Worm (Caenorhabditis elegans) whole organism, L1 larva: ENCODE results near the gene spat-2.
A peak's percentile ranks its signal among the peaks of the same experiment; 100 is the strongest.

ENCODE experiments used
- C04F5.9 ChIP-seq: sonication (generic microtip); optimal IDR thresholded peaks from 2 replicates; lab custom pipeline; 2016; ENCODE audit warnings: missing genetic modification characterization, missing compliant biosample characterization
- C16A3.4 ChIP-seq: fragments of 150-350 bp; optimal IDR thresholded peaks from 2 replicates; lab custom pipeline; 2014; ENCODE audit warnings: missing biosample characterization, missing genetic modification characterization
- C34B4.2 ChIP-seq: sonication (generic microtip); optimal IDR thresholded peaks from 2 replicates; lab custom pipeline; 2017; ENCODE audit warnings: mild to moderate bottlenecking, missing genetic modification characterization, missing compliant biosample characterization
- F16B12.6 ChIP-seq: fragments of 150-350 bp; optimal IDR thresholded peaks from 2 replicates; lab custom pipeline; 2014; ENCODE audit warnings: missing biosample characterization, missing genetic modification characterization
- Y116A8C.19 ChIP-seq: sonication (generic microtip); optimal IDR thresholded peaks from 2 replicates; lab custom pipeline; 2016; ENCODE audit warnings: missing compliant biosample characterization, missing genetic modification characterization, borderline replicate concordance
- alr-1 ChIP-seq: fragments of 200-800 bp; sonication (Bioruptor generic); optimal IDR thresholded peaks from 2 replicates; lab custom pipeline; 2018; ENCODE audit warnings: borderline replicate concordance, mild to moderate bottlenecking, missing genetic modification characterization, missing compliant biosample characterization
- ama-1 ChIP-seq: fragments of 150-350 bp; optimal IDR thresholded peaks from 2 replicates; lab custom pipeline; 2014
- ceh-63 ChIP-seq: fragments of 200-800 bp; sonication (Bioruptor generic); optimal IDR thresholded peaks from 2 replicates; lab custom pipeline; 2018; ENCODE audit warnings: mild to moderate bottlenecking, missing genetic modification characterization, missing compliant biosample characterization
- ceh-8 ChIP-seq: fragments of 200-800 bp; sonication (Bioruptor generic); optimal IDR thresholded peaks from 2 replicates; lab custom pipeline; 2018; ENCODE audit warnings: mild to moderate bottlenecking, missing genetic modification characterization, moderate library complexity, missing compliant biosample characterization
- ces-1 ChIP-seq: fragments of 150-350 bp; optimal IDR thresholded peaks from 2 replicates; lab custom pipeline; 2014; ENCODE audit warnings: missing biosample characterization, missing genetic modification reagents, missing genetic modification characterization
- dpl-1 ChIP-seq, 3 experiments: fragments of 150-350 bp in 2 of 3; sonication (generic microtip) in 1 of 3; optimal IDR thresholded peaks; 2 replicates each; lab custom pipeline; 2014 to 2017; ENCODE audit warnings: missing biosample characterization in 3 of 3, missing genetic modification characterization in 3 of 3, missing genetic modification reagents in 3 of 3
- dsc-1 ChIP-seq: sonication (generic microtip); optimal IDR thresholded peaks from 2 replicates; lab custom pipeline; 2016; ENCODE audit warnings: mild to moderate bottlenecking, missing genetic modification characterization, missing compliant biosample characterization
- efl-1 ChIP-seq, 4 experiments: fragments of 150-350 bp; optimal IDR thresholded peaks in 3 of 4; peaks in 1 of 4; 1 replicate in 1 of 4; 2 replicates in 3 of 4; lab custom pipeline; 2014; ENCODE audit warnings: missing biosample characterization in 2 of 4, missing genetic modification characterization in 2 of 4, missing genetic modification reagents in 2 of 4
- efl-3 ChIP-seq: fragments of 200-800 bp; sonication (Bioruptor generic); optimal IDR thresholded peaks from 2 replicates; lab custom pipeline; 2018; ENCODE audit warnings: mild to moderate bottlenecking, missing genetic modification characterization, missing compliant biosample characterization
- egl-13 ChIP-seq: sonication (generic microtip); optimal IDR thresholded peaks from 2 replicates; lab custom pipeline; 2016; ENCODE audit warnings: missing genotype, missing genetic modification reagents, missing genetic modification characterization, missing compliant biosample characterization
- elt-2 ChIP-seq: sonication (generic microtip); optimal IDR thresholded peaks from 2 replicates; lab custom pipeline; 2016; ENCODE audit warnings: missing genetic modification characterization, mild to moderate bottlenecking, inconsistent platforms, missing compliant biosample characterization, missing genetic modification reagents
- elt-3 ChIP-seq, 6 experiments: fragments of 150-350 bp in 1 of 6; sonication (generic microtip); optimal IDR thresholded peaks; 2 replicates each; lab custom pipeline; 2017 to 2018; ENCODE audit warnings: missing biosample characterization in 6 of 6, missing genetic modification characterization in 6 of 6, inconsistent platforms in 1 of 6
- ets-5 ChIP-seq: fragments of 200-800 bp; sonication (Bioruptor generic); IDR thresholded peaks from 2 replicates; pipeline ENCODE4 v1.3.6; 2022; ENCODE audit warnings: missing genetic modification characterization, missing compliant biosample characterization
- hlh-17 ChIP-seq: fragments of 200-800 bp; sonication (Bioruptor generic); optimal IDR thresholded peaks from 2 replicates; lab custom pipeline; 2018; ENCODE audit warnings: missing genetic modification characterization, mild to moderate bottlenecking, missing compliant biosample characterization, moderate library complexity, borderline replicate concordance
- hpl-2 ChIP-seq: fragments of 150-350 bp; optimal IDR thresholded peaks from 2 replicates; lab custom pipeline; 2014; ENCODE audit warnings: missing biosample characterization, missing genetic modification reagents, missing genetic modification characterization
- irx-1 ChIP-seq: sonication (generic microtip); optimal IDR thresholded peaks from 2 replicates; lab custom pipeline; 2016; ENCODE audit warnings: missing genetic modification characterization, missing compliant biosample characterization
- isw-1 ChIP-seq: fragments of 200-800 bp; sonication (Bioruptor generic); IDR thresholded peaks from 2 replicates; pipeline ENCODE4 v1.3.6; 2022; ENCODE audit warnings: missing genetic modification characterization, missing compliant biosample characterization
- jun-1 ChIP-seq: fragments of 150-350 bp; optimal IDR thresholded peaks from 2 replicates; lab custom pipeline; 2014; ENCODE audit warnings: missing biosample characterization, missing genetic modification reagents, missing genetic modification characterization
- lin-14 ChIP-seq: fragments of 200-800 bp; sonication (Bioruptor generic); optimal IDR thresholded peaks from 2 replicates; lab custom pipeline; 2018; ENCODE audit warnings: mild to moderate bottlenecking, missing genetic modification characterization, moderate library complexity, missing compliant biosample characterization
- lin-35 ChIP-seq, 2 experiments: fragments of 150-350 bp; optimal IDR thresholded peaks; 2 replicates each; lab custom pipeline; 2014; ENCODE audit warnings: missing biosample characterization in 2 of 2, missing genetic modification characterization in 2 of 2, missing genetic modification reagents in 2 of 2
- mef-2 ChIP-seq: fragments of 150-350 bp; optimal IDR thresholded peaks from 2 replicates; lab custom pipeline; 2014; ENCODE audit warnings: missing biosample characterization, missing genetic modification characterization
- nhr-19 ChIP-seq: fragments of 200-800 bp; sonication (Bioruptor generic); conservative IDR thresholded peaks from 2 replicates; pipeline ENCODE4 v1.3.6; 2022; ENCODE audit warnings: missing genetic modification characterization, missing compliant biosample characterization
- nhr-237 ChIP-seq: fragments of 150-350 bp; optimal IDR thresholded peaks from 2 replicates; lab custom pipeline; 2014; ENCODE audit warnings: missing biosample characterization, missing genetic modification characterization
- nhr-28 ChIP-seq: fragments of 150-350 bp; optimal IDR thresholded peaks from 2 replicates; lab custom pipeline; 2014; ENCODE audit warnings: missing biosample characterization, missing genetic modification characterization
- nhr-47 ChIP-seq: sonication (generic microtip); optimal IDR thresholded peaks from 2 replicates; lab custom pipeline; 2016; ENCODE audit warnings: mild to moderate bottlenecking, missing genetic modification characterization, moderate library complexity, missing compliant biosample characterization
- nhr-71 ChIP-seq: sonication (generic microtip); optimal IDR thresholded peaks from 2 replicates; lab custom pipeline; 2016; ENCODE audit warnings: mild to moderate bottlenecking, missing genetic modification characterization, moderate library complexity, missing compliant biosample characterization
- nhr-76 ChIP-seq: sonication (generic microtip); optimal IDR thresholded peaks from 2 replicates; lab custom pipeline; 2017; ENCODE audit warnings: missing biosample characterization, missing genetic modification characterization
- pqm-1 ChIP-seq: sonication (generic microtip); optimal IDR thresholded peaks from 3 replicates; lab custom pipeline; 2017; ENCODE audit warnings: missing biosample characterization, missing genetic modification characterization
- rnt-1 ChIP-seq: sonication (generic microtip); optimal IDR thresholded peaks from 2 replicates; lab custom pipeline; 2016; ENCODE audit warnings: mild to moderate bottlenecking, missing genetic modification characterization, moderate library complexity, missing compliant biosample characterization
- skn-1 ChIP-seq: fragments of 150-350 bp; optimal IDR thresholded peaks from 2 replicates; lab custom pipeline; 2014; ENCODE audit warnings: missing biosample characterization, missing genetic modification characterization
- snpc-4 ChIP-seq: fragments of 150-350 bp; optimal IDR thresholded peaks from 2 replicates; lab custom pipeline; 2014; ENCODE audit warnings: missing biosample characterization, missing genetic modification characterization
- sox-4 ChIP-seq: sonication (generic microtip); optimal IDR thresholded peaks from 2 replicates; lab custom pipeline; 2016; ENCODE audit warnings: missing genetic modification characterization, missing compliant biosample characterization
- swsn-7 ChIP-seq: sonication (generic microtip); optimal IDR thresholded peaks from 2 replicates; lab custom pipeline; 2016; ENCODE audit warnings: missing genetic modification characterization, missing compliant biosample characterization
- unc-130 ChIP-seq: fragments of 150-350 bp; optimal IDR thresholded peaks from 2 replicates; lab custom pipeline; 2017; ENCODE audit warnings: missing biosample characterization, missing genetic modification characterization, inconsistent platforms
- unc-30 ChIP-seq: sonication (generic microtip); optimal IDR thresholded peaks from 2 replicates; lab custom pipeline; 2017; ENCODE audit warnings: missing biosample characterization, missing genetic modification characterization
- unc-62 ChIP-seq: fragments of 150-350 bp; optimal IDR thresholded peaks from 2 replicates; lab custom pipeline; 2014; ENCODE audit warnings: missing biosample characterization, missing genetic modification reagents, missing genetic modification characterization
- vab-15 ChIP-seq: sonication (generic microtip); optimal IDR thresholded peaks from 2 replicates; lab custom pipeline; 2017; ENCODE audit warnings: missing genotype, mild to moderate bottlenecking, missing genetic modification characterization, missing compliant biosample characterization
- zip-4 ChIP-seq: fragments of 200-800 bp; sonication (Bioruptor generic); optimal IDR thresholded peaks from 2 replicates; lab custom pipeline; 2018; ENCODE audit warnings: mild to moderate bottlenecking, missing genetic modification characterization, moderate library complexity, missing compliant biosample characterization

Gene spat-2

DNA sequence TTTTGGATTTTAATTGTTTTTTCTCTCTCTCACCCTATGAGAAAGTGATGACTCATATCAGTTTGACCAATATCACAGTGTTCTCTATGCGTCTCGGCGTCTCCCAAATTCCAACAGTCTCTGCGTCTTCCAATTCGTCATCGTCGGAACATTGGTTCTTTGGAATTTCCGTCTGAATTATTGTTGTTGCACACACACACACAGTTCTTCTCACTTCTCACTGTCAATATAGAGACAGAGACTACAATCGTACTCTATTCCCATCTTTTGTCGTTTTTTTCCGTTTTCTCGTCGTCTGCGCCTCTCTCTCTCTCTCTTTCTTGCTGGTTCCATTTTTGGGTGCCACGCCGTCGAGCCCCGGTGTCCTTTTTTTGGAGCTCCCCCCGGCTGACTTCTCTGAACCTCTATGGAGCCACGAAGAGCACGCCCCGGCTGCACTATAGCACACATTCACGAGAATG is 13.9 kb downstream of the spat-2 start:
- TF ChIP-seq ces-1 (GFP tag; lab: Kevin White, UChicago) (no peak), lin-14 (peak; percentile 63), nhr-76 (no peak), efl-1 (optimal IDR thresholded peaks at IDR 0.05; lab: Kevin White, UChicago) (no peak), efl-1 (GFP tag; optimal IDR thresholded peaks at IDR 0.05 in 1 of 2; lab: Kevin White, UChicago) (peak in 1 of 2 experiments; percentile 58)

- TF ChIP-seq Y116A8C.19 (tag; lab: Kevin White, UChicago) (no peak), elt-2 (tag; lab: Kevin White, UChicago) (no peak), skn-1 (no peak)
Observed at ce11 chrIII:11053603-11054002, 16.9 kb downstream of the spat-2 start.

- TF ChIP-seq mef-2 (tag; lab: Kevin White, UChicago) (no peak), nhr-47 (no peak), unc-62 (GFP tag; lab: Kevin White, UChicago) (no peak), elt-3 (tag; optimal IDR thresholded peaks at IDR 0.05; lab: Kevin White, UChicago) (no peak), ceh-8 (no peak), lin-14 (no peak), vab-15 (tag; lab: Kevin White, UChicago) (no peak), nhr-71 (tag; lab: Kevin White, UChicago) (no peak), jun-1 (no peak), nhr-237 (tag; lab: Kevin White, UChicago) (no peak), unc-30 (tag; lab: Kevin White, UChicago) (no peak)
Observed at ce11 chrIII:11054032-11054431, 17.3 kb downstream of the spat-2 start.

DNA sequence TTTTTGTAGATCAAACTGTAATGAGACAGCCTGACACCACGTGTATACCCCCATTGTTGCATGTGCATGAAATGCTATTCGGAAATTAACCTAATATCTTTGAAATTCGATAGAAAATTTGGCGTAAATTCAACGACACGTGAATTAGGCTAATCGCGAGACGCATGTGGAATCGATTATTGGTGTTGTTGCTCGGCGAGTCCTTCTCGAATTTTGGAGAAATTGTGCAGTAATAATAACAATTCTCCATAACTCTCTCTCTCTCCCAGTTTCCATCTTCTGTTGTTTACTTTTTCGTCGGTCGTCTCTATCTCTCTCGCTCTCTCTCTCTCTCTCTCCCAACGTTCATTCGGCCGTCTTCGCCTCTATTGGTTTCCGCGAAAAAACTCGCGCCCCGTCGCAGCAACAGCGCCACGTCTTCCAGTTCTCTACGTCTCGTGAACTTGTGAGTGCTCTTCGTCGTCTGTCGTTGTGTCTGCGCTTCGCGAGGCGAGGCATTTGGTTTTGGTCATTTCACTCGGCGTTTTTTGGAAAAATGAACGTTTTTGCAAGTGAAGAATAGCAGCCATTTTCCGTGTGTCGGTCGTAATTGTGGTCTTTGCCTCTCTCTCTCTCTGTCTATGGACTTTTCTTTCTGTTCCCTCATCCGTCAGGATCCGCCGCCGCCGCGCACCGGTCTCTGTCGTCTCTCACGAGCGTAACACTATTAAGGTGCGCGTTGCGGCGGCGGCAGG is 18.0 kb downstream of the spat-2 start:
- TF ChIP-seq lin-35 (GFP tag; optimal IDR thresholded peaks at IDR 0.05; lab: Kevin White, UChicago): peak; percentile 55 to 65
- no peak for TF ChIP-seq hpl-2 (GFP tag; lab: Kevin White, UChicago)
- no peak for TF ChIP-seq ces-1 (GFP tag; lab: Kevin White, UChicago)
- no peak for TF ChIP-seq nhr-237 (tag; lab: Kevin White, UChicago)
- no peak for TF ChIP-seq mef-2 (tag; lab: Kevin White, UChicago)
- TF ChIP-seq ceh-8: no peak
- no peak for TF ChIP-seq nhr-28 (tag; lab: Kevin White, UChicago)
- TF ChIP-seq isw-1 (GFP tag; lab: Robert Waterston, UW): peak; percentile 48
- no peak for TF ChIP-seq egl-13 (tag; lab: Kevin White, UChicago)
- peak; percentile 37 for TF ChIP-seq F16B12.6 (tag; lab: Kevin White, UChicago)
- no peak for TF ChIP-seq C04F5.9
- no peak for TF ChIP-seq unc-62 (GFP tag; lab: Kevin White, UChicago)
- no peak for TF ChIP-seq ceh-63 (GFP tag; lab: Kevin White, UChicago)
- peak; percentile 37 for TF ChIP-seq nhr-19
- TF ChIP-seq elt-3 (tag; optimal IDR thresholded peaks at IDR 0.05; lab: Kevin White, UChicago): peak in 1 of 6 experiments; percentile 7
- TF ChIP-seq C34B4.2 (tag; lab: Kevin White, UChicago): no peak
- no peak for TF ChIP-seq zip-4 (GFP tag; lab: Kevin White, UChicago)
- no peak for TF ChIP-seq pqm-1
- TF ChIP-seq irx-1: no peak
- peak; percentile 40 to 49 (median 42) for TF ChIP-seq dpl-1 (GFP tag; optimal IDR thresholded peaks at IDR 0.05; lab: Kevin White, UChicago)
- peak; percentile 17 for TF ChIP-seq snpc-4 (tag; lab: Kevin White, UChicago)
- no peak for TF ChIP-seq rnt-1
- peak; percentile 66 to 76 for TF ChIP-seq efl-1 (optimal IDR thresholded peaks at IDR 0.05; lab: Kevin White, UChicago)
- TF ChIP-seq efl-1 (GFP tag; optimal IDR thresholded peaks at IDR 0.05 in 1 of 2; lab: Kevin White, UChicago): peak; percentile 44 to 93
- TF ChIP-seq swsn-7 (tag; lab: Kevin White, UChicago): peak; percentile 70
- TF ChIP-seq elt-2 (tag; lab: Kevin White, UChicago): no peak
- no peak for TF ChIP-seq unc-130 (tag; lab: Kevin White, UChicago)
- TF ChIP-seq dsc-1 (tag; lab: Kevin White, UChicago): peak; percentile 90
- no peak for TF ChIP-seq vab-15 (tag; lab: Kevin White, UChicago)
- TF ChIP-seq nhr-47: peak; percentile 72
- no peak for TF ChIP-seq alr-1
- TF ChIP-seq ets-5: no peak
- no peak for TF ChIP-seq ama-1 (lab: Kevin White, UChicago)
- peak; percentile 54 for TF ChIP-seq jun-1
- TF ChIP-seq C16A3.4 (tag; lab: Kevin White, UChicago): peak; percentile 20
- TF ChIP-seq nhr-71 (tag; lab: Kevin White, UChicago): peak; percentile 78
- no peak for TF ChIP-seq sox-4
- TF ChIP-seq efl-3 (GFP tag; lab: Kevin White, UChicago): no peak
- no peak for TF ChIP-seq hlh-17 (GFP tag; lab: Kevin White, UChicago)
